Worm (Caenorhabditis elegans): ENCODE measurements around the gene F20B6.10.
"Not testable (repeated sequence)": the region's sequence is repeated elsewhere in the genome, so short reads cannot be mapped to it uniquely, and the experiment has no call there.

F20B6.10 gene

ce11 chrX:4214643-4215042 lies 2.4 kb downstream of the F20B6.10 start:
- no peak for TF ChIP-seq ama-1 (optimal IDR thresholded peaks at IDR 0.05)
- peak; percentile 59 for TF ChIP-seq F13C5.2 (tag; optimal IDR thresholded peaks at IDR 0.05)

ce11 chrX:4209131-4209530 lies 7.9 kb downstream of the F20B6.10 start:
- TF ChIP-seq hmbx-1 (tag; optimal IDR thresholded peaks at IDR 0.05) (no peak), tbx-37 (GFP tag; conservative IDR thresholded peaks at IDR 0.05) (peak; percentile 63), flt-1 (GFP tag; IDR thresholded peaks at IDR 0.05) (peak; percentile 66), sea-1 (GFP tag; conservative IDR thresholded peaks at IDR 0.05) (peak; percentile 70; the same call in 1 of the 2 replicates), scrt-1 (GFP tag; IDR thresholded peaks at IDR 0.05) (peak; percentile 73; the same call in 1 of the 2 replicates), ama-1 (optimal IDR thresholded peaks at IDR 0.05) (no peak), F13C5.2 (tag; optimal IDR thresholded peaks at IDR 0.05) (peak; percentile 97), hmg-4 (GFP tag; optimal IDR thresholded peaks at IDR 0.05) (peak; percentile 97), tbx-11 (GFP tag; IDR thresholded peaks at IDR 0.05) (peak; percentile 59; the same call in 1 of the 2 replicates), ets-7 (tag; optimal IDR thresholded peaks at IDR 0.05) (peak; percentile 61), aly-1 (tag; optimal IDR thresholded peaks at IDR 0.05) (no peak), pes-1 (GFP tag; IDR thresholded peaks at IDR 0.05) (peak; percentile 81), hnd-1 (tag; optimal IDR thresholded peaks at IDR 0.05) (peak; percentile 37)

ce11 chrX:4208495-4208894 lies 8.5 kb downstream of the F20B6.10 start:
- TF ChIP-seq ama-1 (optimal IDR thresholded peaks at IDR 0.05) (no peak), scrt-1 (GFP tag; IDR thresholded peaks at IDR 0.05) (no peak), ets-7 (tag; optimal IDR thresholded peaks at IDR 0.05) (no peak)

ce11 chrX:4207385-4207784 lies 9.6 kb downstream of the F20B6.10 start, which contains the start of gene F20B6.9:
TSS of gene F20B6.9 (minus strand) at chrX:4207485.
- not testable (repeated sequence) for TF ChIP-seq scrt-1 (GFP tag; IDR thresholded peaks at IDR 0.05); aly-1 (tag; optimal IDR thresholded peaks at IDR 0.05); hnd-1 (tag; optimal IDR thresholded peaks at IDR 0.05)

- not testable (repeated sequence) for TF ChIP-seq ets-7 (tag; optimal IDR thresholded peaks at IDR 0.05); hnd-1 (tag; optimal IDR thresholded peaks at IDR 0.05); flt-1 (GFP tag; IDR thresholded peaks at IDR 0.05)
These were observed 14.9 kb downstream of the F20B6.10 start, which contains the start of gene F20B6.6 for ce11 chrX:4202114-4202513. TSS of gene F20B6.6 (minus strand) at chrX:4202214.

ce11 chrX:4199829-4200228 lies 17.2 kb downstream of the F20B6.10 start, which contains the start of gene F20B6.5:
TSS of gene F20B6.5 (minus strand) at chrX:4199929.
- TF ChIP-seq B0310.2 (tag; optimal IDR thresholded peaks at IDR 0.05); hmbx-1 (tag; optimal IDR thresholded peaks at IDR 0.05); ama-1 (optimal IDR thresholded peaks at IDR 0.05): not testable (repeated sequence)

ce11 chrX:4196431-4196830 lies 20.6 kb downstream of the F20B6.10 start, which contains the start of gene F20B6.4:
TSS of gene F20B6.4 (minus strand) at chrX:4196531.
- no peak for TF ChIP-seq flt-1 (GFP tag; IDR thresholded peaks at IDR 0.05)
- no peak for TF ChIP-seq tra-4 (tag; optimal IDR thresholded peaks at IDR 0.05)
- TF ChIP-seq ets-7 (tag; optimal IDR thresholded peaks at IDR 0.05), result no peak
- TF ChIP-seq tbx-11 (GFP tag; IDR thresholded peaks at IDR 0.05), result no peak
- TF ChIP-seq hnd-1 (tag; optimal IDR thresholded peaks at IDR 0.05), result no peak
- no peak for TF ChIP-seq scrt-1 (GFP tag; IDR thresholded peaks at IDR 0.05)
- TF ChIP-seq ama-1 (optimal IDR thresholded peaks at IDR 0.05), result no peak
- TF ChIP-seq F13C5.2 (tag; optimal IDR thresholded peaks at IDR 0.05), result no peak
- no peak for TF ChIP-seq pes-1 (GFP tag; IDR thresholded peaks at IDR 0.05)
- no peak for TF ChIP-seq ceh-36 (tag; optimal IDR thresholded peaks at IDR 0.05)
- TF ChIP-seq hmg-4 (GFP tag; optimal IDR thresholded peaks at IDR 0.05), result no peak
- no peak for TF ChIP-seq aly-1 (tag; optimal IDR thresholded peaks at IDR 0.05)
- TF ChIP-seq ceh-13 (GFP tag; optimal IDR thresholded peaks at IDR 0.05), result no peak
- TF ChIP-seq sea-1 (GFP tag; conservative IDR thresholded peaks at IDR 0.05), result no peak
- TF ChIP-seq B0310.2 (tag; optimal IDR thresholded peaks at IDR 0.05), result no peak
- TF ChIP-seq hmbx-1 (tag; optimal IDR thresholded peaks at IDR 0.05), result no peak

- TF ChIP-seq aly-1 (tag; optimal IDR thresholded peaks at IDR 0.05) (no peak), ceh-13 (GFP tag; optimal IDR thresholded peaks at IDR 0.05) (no peak), tra-4 (tag; optimal IDR thresholded peaks at IDR 0.05) (no peak), flt-1 (GFP tag; IDR thresholded peaks at IDR 0.05) (no peak), hmbx-1 (tag; optimal IDR thresholded peaks at IDR 0.05) (no peak), pes-1 (GFP tag; IDR thresholded peaks at IDR 0.05) (no peak), hmg-4 (GFP tag; optimal IDR thresholded peaks at IDR 0.05) (no peak), F13C5.2 (tag; optimal IDR thresholded peaks at IDR 0.05) (no peak), ets-7 (tag; optimal IDR thresholded peaks at IDR 0.05) (no peak), ceh-36 (tag; optimal IDR thresholded peaks at IDR 0.05) (no peak), tbx-11 (GFP tag; IDR thresholded peaks at IDR 0.05) (no peak), scrt-1 (GFP tag; IDR thresholded peaks at IDR 0.05) (no peak), ama-1 (optimal IDR thresholded peaks at IDR 0.05) (no peak)
These were observed 23.9 kb downstream of the F20B6.10 start for ce11 chrX:4193080-4193479.

- TF ChIP-seq flt-1 (GFP tag; IDR thresholded peaks at IDR 0.05), result no peak
- TF ChIP-seq B0310.2 (tag; optimal IDR thresholded peaks at IDR 0.05), result no peak
- TF ChIP-seq hnd-1 (tag; optimal IDR thresholded peaks at IDR 0.05), result no peak
- TF ChIP-seq tra-4 (tag; optimal IDR thresholded peaks at IDR 0.05), result no peak
- no peak for TF ChIP-seq ama-1 (optimal IDR thresholded peaks at IDR 0.05)
- no peak for TF ChIP-seq hmbx-1 (tag; optimal IDR thresholded peaks at IDR 0.05)
- no peak for TF ChIP-seq ets-7 (tag; optimal IDR thresholded peaks at IDR 0.05)
- no peak for TF ChIP-seq F13C5.2 (tag; optimal IDR thresholded peaks at IDR 0.05)
- no peak for TF ChIP-seq hmg-4 (GFP tag; optimal IDR thresholded peaks at IDR 0.05)
- TF ChIP-seq pes-1 (GFP tag; IDR thresholded peaks at IDR 0.05), result no peak
- no peak for TF ChIP-seq scrt-1 (GFP tag; IDR thresholded peaks at IDR 0.05)
- TF ChIP-seq tbx-11 (GFP tag; IDR thresholded peaks at IDR 0.05), result no peak
- TF ChIP-seq ceh-36 (tag; optimal IDR thresholded peaks at IDR 0.05), result no peak
- no peak for TF ChIP-seq sea-1 (GFP tag; conservative IDR thresholded peaks at IDR 0.05)
- TF ChIP-seq ceh-13 (GFP tag; optimal IDR thresholded peaks at IDR 0.05), result no peak
- TF ChIP-seq aly-1 (tag; optimal IDR thresholded peaks at IDR 0.05), result no peak
- no peak for TF ChIP-seq tbx-37 (GFP tag; conservative IDR thresholded peaks at IDR 0.05)
These were observed 24.8 kb downstream of the F20B6.10 start for ce11 chrX:4192235-4192634.
